Fruit fly (Drosophila melanogaster): ENCODE measurements around the gene CG33640.

DNA sequence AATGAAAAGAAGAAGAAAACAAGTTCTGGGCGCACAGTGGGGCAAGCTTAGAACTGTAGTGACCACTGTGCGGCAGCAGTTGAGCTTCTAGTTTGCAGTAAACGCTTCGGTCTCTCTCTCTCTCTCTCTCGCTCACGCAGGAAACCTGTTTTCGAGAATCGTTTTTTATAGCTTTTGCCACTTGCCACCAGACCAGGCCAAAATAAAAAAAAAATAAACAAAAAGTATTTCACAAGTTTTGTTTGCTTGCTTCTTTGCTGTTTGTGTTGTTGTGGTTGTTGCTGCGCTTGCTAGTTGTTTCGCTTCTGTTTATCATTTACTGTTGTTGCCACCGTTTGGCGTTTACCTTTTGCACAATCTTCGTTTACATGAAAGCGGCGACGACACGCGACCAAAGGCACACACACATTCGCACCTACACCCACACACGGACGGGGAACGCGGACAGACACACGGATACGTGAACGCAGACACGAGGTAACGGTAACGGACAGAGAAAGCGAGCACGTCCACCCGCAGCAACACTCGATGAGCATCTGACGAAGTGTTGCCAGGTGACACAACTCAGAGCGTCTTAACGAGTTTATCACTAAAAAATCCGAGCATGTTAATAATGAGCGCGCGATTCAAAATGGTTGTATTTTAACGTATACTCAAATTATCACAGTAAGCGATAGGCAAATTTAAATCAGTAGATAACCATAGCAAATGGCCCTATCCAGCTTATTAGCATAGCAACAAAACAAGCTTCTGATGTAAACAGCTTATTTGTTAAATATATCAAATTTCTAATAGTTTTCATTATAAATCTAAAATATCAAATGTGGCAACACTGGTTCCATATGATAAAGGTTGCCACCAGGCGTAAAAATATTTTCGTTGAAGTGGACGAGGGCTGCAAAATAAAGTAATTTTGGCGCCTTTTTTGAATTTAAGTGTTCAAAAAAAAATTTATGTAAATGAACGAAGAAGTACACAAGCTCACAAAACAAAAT, 21.4 kb downstream of the CG33640 start, which contains the start of gene B4:
- TF ChIP-seq ttk (optimal IDR thresholded peaks at IDR 0.05), result no peak
- no peak for TF ChIP-seq psq (optimal IDR thresholded peaks at IDR 0.05)
- no peak for TF ChIP-seq Sin3A (optimal IDR thresholded peaks at IDR 0.05)

Measured in Kc167 (cell line).